Fruit fly (Drosophila melanogaster): Measurements from ENCODE around the gene CG12680.

CG12680 gene

dm6 chrX:5026024-5026623 is 28.9 kb downstream of the CG12680 start:
- no peak for TF ChIP-seq noc (tag; optimal IDR thresholded peaks at IDR 0.05)

- no peak for TF ChIP-seq noc (tag; optimal IDR thresholded peaks at IDR 0.05)
Observed at dm6 chrX:5026680-5027079, 29.4 kb downstream of the CG12680 start.

- TF ChIP-seq noc (tag; optimal IDR thresholded peaks at IDR 0.05) = no peak
Observed at dm6 chrX:5027322-5027721, 30.1 kb downstream of the CG12680 start.

DNA sequence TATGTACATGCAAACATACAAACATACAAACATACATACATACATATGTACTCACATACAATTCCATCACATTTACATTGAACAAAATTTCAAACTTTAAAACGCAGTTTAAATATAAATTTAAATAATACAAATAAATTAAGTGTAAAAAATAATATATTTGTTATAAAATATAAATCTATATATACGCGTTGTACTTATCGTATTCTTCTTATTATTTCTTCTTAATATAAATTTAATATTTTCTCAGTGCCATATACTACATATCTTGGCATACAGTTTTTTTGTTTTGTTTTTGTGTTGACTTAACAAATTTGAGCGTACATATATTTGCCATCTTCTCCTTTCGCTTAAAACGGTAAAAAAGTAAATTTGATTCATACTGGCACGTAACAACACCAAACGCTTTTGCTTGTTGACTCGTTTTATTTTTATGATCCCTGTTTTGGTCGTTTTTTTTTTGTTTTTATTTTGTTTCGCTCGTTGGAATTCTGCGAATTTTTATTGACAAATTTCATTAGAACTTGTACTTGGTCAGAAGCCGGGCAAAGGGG is 32.9 kb downstream of the CG12680 start:
- TF ChIP-seq noc (tag; optimal IDR thresholded peaks at IDR 0.05) = no peak

- no peak for TF ChIP-seq noc (tag; optimal IDR thresholded peaks at IDR 0.05)
Observed at dm6 chrX:5031297-5031696, 34.1 kb downstream of the CG12680 start.

DNA sequence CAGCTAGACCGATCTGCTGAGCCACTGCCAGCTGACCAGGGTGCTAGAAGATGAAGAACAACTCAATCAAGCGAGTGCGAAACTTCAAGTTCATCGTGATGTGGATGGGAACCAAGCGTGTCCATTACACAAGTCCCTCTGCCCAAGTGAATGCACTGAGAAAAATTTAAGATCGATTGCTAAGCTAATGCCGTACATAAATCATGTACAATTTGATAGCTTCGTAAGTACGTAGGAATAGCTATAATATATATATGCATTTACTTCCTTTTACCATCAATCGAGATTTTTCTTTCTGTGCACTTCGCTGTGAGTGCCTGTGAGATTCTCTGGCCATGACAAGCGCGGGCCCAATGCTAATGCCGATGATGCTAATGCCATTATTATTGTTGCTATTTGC is 41.2 kb downstream of the CG12680 start:
- no peak for TF ChIP-seq noc (tag; optimal IDR thresholded peaks at IDR 0.05)

- no peak for TF ChIP-seq noc (tag; optimal IDR thresholded peaks at IDR 0.05)
Observed at dm6 chrX:5040098-5040497, 42.9 kb downstream of the CG12680 start.

dm6 chrX:5041525-5042454 is 44.5 kb downstream of the CG12680 start:
- peak; percentile 54 for TF ChIP-seq noc (tag; optimal IDR thresholded peaks at IDR 0.05)

dm6 chrX:5044433-5045110 is 47.3 kb downstream of the CG12680 start:
- TF ChIP-seq noc (tag; optimal IDR thresholded peaks at IDR 0.05) = no peak

DNA sequence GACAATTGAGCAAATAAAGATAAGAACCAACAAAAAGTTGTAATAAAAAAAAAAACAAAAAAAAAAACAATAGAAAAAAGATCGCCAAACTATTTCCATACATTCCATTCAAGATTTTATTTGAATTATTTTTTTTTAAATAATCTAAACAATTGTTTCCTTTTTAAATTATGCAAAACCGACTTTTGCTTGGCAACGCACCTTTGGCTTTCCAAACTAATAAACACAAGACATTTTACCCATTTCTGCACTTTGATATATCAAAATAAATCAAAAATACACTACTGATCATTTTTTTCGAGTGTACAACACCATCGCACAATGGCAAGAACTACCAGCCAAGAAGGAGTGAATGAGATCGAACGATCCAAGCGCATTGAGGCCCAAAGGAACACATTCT is 47.9 kb downstream of the CG12680 start:
- no peak for TF ChIP-seq noc (tag; optimal IDR thresholded peaks at IDR 0.05)

- peak; percentile 73 for TF ChIP-seq noc (tag; optimal IDR thresholded peaks at IDR 0.05)
Observed at dm6 chrX:5046256-5046894, 49.1 kb downstream of the CG12680 start.

- no peak for TF ChIP-seq noc (tag; optimal IDR thresholded peaks at IDR 0.05)
Observed at dm6 chrX:5046895-5047306, 49.7 kb downstream of the CG12680 start.
